Worm (Caenorhabditis elegans) whole organism, midembryonic: ENCODE data around the gene F36F12.3.

Experiments
- flt-1 ChIP-seq: fragments of 200-800 bp; sonication (Bioruptor generic); IDR thresholded peaks from 2 replicates; pipeline ENCODE4 v1.3.6; 2022; ENCODE audit warnings: missing genetic modification characterization, missing compliant biosample characterization
- klf-2 ChIP-seq: fragments of 200-800 bp; sonication (Bioruptor generic); conservative IDR thresholded peaks from 2 replicates; pipeline ENCODE4 v1.3.6; 2022; ENCODE audit warnings: missing genetic modification reagents, missing genetic modification characterization, missing compliant biosample characterization
- med-1 ChIP-seq: sonication (generic microtip); optimal IDR thresholded peaks from 2 replicates; lab custom pipeline; 2017; ENCODE audit warnings: missing genetic modification characterization, mild to moderate bottlenecking, missing compliant biosample characterization, antibody characterized with exemption, missing genetic modification reagents; ENCODE audit not compliant: insufficient read depth
- ref-1 ChIP-seq: fragments of 200-800 bp; sonication (Bioruptor generic); conservative IDR thresholded peaks from 2 replicates; pipeline ENCODE4 v1.3.6; 2022; ENCODE audit warnings: missing genetic modification reagents, missing genetic modification characterization, missing compliant biosample characterization
- tab-1 ChIP-seq: fragments of 200-800 bp; sonication (Bioruptor generic); IDR thresholded peaks from 2 replicates; pipeline ENCODE4 v1.3.6; 2022; ENCODE audit warnings: missing genetic modification characterization, missing compliant biosample characterization
- ztf-23 ChIP-seq: fragments of 200-800 bp; sonication (Bioruptor generic); IDR thresholded peaks from 2 replicates; pipeline ENCODE4 v1.3.6; 2022; ENCODE audit warnings: missing genetic modification reagents, missing genetic modification characterization, missing compliant biosample characterization
- ztf-29 ChIP-seq: fragments of 200-800 bp; sonication (Bioruptor generic); IDR thresholded peaks from 2 replicates; pipeline ENCODE4 v1.3.6; 2022; ENCODE audit warnings: missing genetic modification reagents, missing genetic modification characterization, missing compliant biosample characterization

ce11 chrV:2067985-2068499, 17.6 kb upstream of the F36F12.3 start, which contains the start of gene lbp-9:
- no peak for TF ChIP-seq flt-1 (GFP tag; lab: Robert Waterston, UW)
- TF ChIP-seq med-1 (GFP tag; lab: Kevin White, UChicago) = no peak
- TF ChIP-seq klf-2 (GFP tag; lab: Robert Waterston, UW) = no peak
- TF ChIP-seq ref-1 (GFP tag; lab: Robert Waterston, UW) = no peak
- TF ChIP-seq tab-1 = no peak
- no peak for TF ChIP-seq ztf-23 (GFP tag; lab: Robert Waterston, UW)
- no peak for TF ChIP-seq ztf-29 (GFP tag; lab: Robert Waterston, UW)
